Fruit fly (Drosophila melanogaster) whole organism, adult: ENCODE data around the gene mnd.

ENCODE experiments used
- CG11617 ChIP-seq: fragments of 200-800 bp; sonication (Bioruptor generic); optimal IDR thresholded peaks from 2 replicates; lab custom pipeline; 2017; ENCODE audit warnings: mild to moderate bottlenecking, missing biosample characterization, missing genetic modification reagents, missing genetic modification characterization
- CG12768 ChIP-seq: fragments of 200-800 bp; sonication (Bioruptor generic); optimal IDR thresholded peaks from 2 replicates; lab custom pipeline; 2017; ENCODE audit warnings: missing biosample characterization, missing genetic modification characterization, mild to moderate bottlenecking, moderate library complexity, missing genetic modification reagents
- CG14711 ChIP-seq: fragments of 200-800 bp; sonication (Bioruptor generic); optimal IDR thresholded peaks from 2 replicates; lab custom pipeline; 2018; ENCODE audit warnings: missing biosample characterization, mild to moderate bottlenecking, missing genetic modification characterization, moderate library complexity
- CG1620 ChIP-seq: fragments of 200-800 bp; sonication (Bioruptor generic); optimal IDR thresholded peaks from 2 replicates; lab custom pipeline; 2016; ENCODE audit warnings: missing biosample characterization, missing genetic modification characterization
- CG33017 ChIP-seq: fragments of 200-800 bp; sonication (Bioruptor generic); optimal IDR thresholded peaks from 2 replicates; lab custom pipeline; 2018; ENCODE audit warnings: missing biosample characterization, mild to moderate bottlenecking, missing genetic modification characterization, moderate library complexity
- CG5204 ChIP-seq: fragments of 200-800 bp; sonication (Bioruptor generic); optimal IDR thresholded peaks from 2 replicates; lab custom pipeline; 2016; ENCODE audit warnings: missing biosample characterization, missing genetic modification characterization
- CG7045 ChIP-seq: fragments of 200-800 bp; sonication (Bioruptor generic); optimal IDR thresholded peaks from 2 replicates; lab custom pipeline; 2017; ENCODE audit warnings: missing biosample characterization, mild to moderate bottlenecking, missing genetic modification characterization
- CG7101 ChIP-seq: fragments of 200-800 bp; sonication (Bioruptor generic); optimal IDR thresholded peaks from 2 replicates; lab custom pipeline; 2018; ENCODE audit warnings: missing biosample characterization, mild to moderate bottlenecking, missing genetic modification characterization, moderate library complexity
- Clk ChIP-seq: fragments of 200-800 bp; sonication (Bioruptor generic); optimal IDR thresholded peaks from 2 replicates; lab custom pipeline; 2017; ENCODE audit warnings: missing biosample characterization, missing genetic modification characterization
- Crg-1 ChIP-seq: fragments of 200-800 bp; sonication (Bioruptor generic); optimal IDR thresholded peaks from 2 replicates; lab custom pipeline; 2016; ENCODE audit warnings: missing biosample characterization, missing genetic modification characterization
- Hr96 ChIP-seq: fragments of 200-800 bp; sonication (Bioruptor generic); optimal IDR thresholded peaks from 2 replicates; lab custom pipeline; 2016; ENCODE audit warnings: missing biosample characterization, missing genetic modification characterization
- Mnt ChIP-seq: fragments of 200-800 bp; sonication (Bioruptor generic); optimal IDR thresholded peaks from 2 replicates; lab custom pipeline; 2016; ENCODE audit warnings: missing biosample characterization, mild to moderate bottlenecking, missing genetic modification characterization
- bab1 ChIP-seq: fragments of 200-800 bp; sonication (Bioruptor generic); optimal IDR thresholded peaks from 3 replicates; lab custom pipeline; 2019; ENCODE audit warnings: missing biosample characterization, mild to moderate bottlenecking, missing genetic modification characterization, moderate library complexity
- cic ChIP-seq: fragments of 200-800 bp; sonication (Bioruptor generic); optimal IDR thresholded peaks from 2 replicates; lab custom pipeline; 2017; ENCODE audit warnings: missing biosample characterization, mild to moderate bottlenecking, missing genetic modification characterization, moderate library complexity
- cnc ChIP-seq, 2 experiments: fragments of >200 bp; optimal IDR thresholded peaks; 2 replicates each; lab custom pipeline; 2017
- kay ChIP-seq: fragments of 200-800 bp; sonication (Bioruptor generic); peaks from one replicate; lab custom pipeline; 2016; ENCODE audit warnings: missing biosample characterization, missing genetic modification characterization, borderline replicate concordance
- ovo ChIP-seq: fragments of 200-800 bp; sonication (Bioruptor generic); optimal IDR thresholded peaks from 2 replicates; lab custom pipeline; 2016; ENCODE audit warnings: missing biosample characterization, missing genetic modification characterization
- pad ChIP-seq: fragments of 200-800 bp; sonication (Bioruptor generic); optimal IDR thresholded peaks from 3 replicates; lab custom pipeline; 2017; ENCODE audit warnings: missing biosample characterization, missing genetic modification characterization, mild to moderate bottlenecking, moderate library complexity, missing genetic modification reagents
- tj ChIP-seq: fragments of 200-800 bp; sonication (Bioruptor generic); optimal IDR thresholded peaks from 3 replicates; lab custom pipeline; 2017; ENCODE audit warnings: missing biosample characterization, mild to moderate bottlenecking, missing genetic modification characterization, moderate library complexity
- toe ChIP-seq: fragments of 200-800 bp; sonication (Bioruptor generic); optimal IDR thresholded peaks from 2 replicates; lab custom pipeline; 2016; ENCODE audit warnings: missing biosample characterization, missing genetic modification characterization

Gene mnd

DNA sequence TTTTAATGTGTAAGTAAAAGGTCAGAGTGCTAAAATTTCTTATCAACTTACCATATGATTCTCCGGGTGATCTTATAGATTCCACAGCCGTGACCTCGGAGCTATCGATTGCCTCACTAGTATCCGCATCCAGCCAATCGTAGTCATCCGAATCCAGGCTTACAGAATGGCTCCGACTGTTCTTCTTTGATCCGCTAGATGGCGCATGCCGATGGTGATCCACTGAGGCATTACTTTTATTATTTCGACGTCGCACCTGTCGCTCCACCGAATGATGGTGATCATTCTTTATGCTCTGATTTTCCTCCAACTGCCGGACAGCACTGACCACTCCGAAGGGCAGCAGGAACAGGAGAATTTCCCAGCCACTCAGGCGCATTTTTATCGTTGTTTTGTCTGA is 26.2 kb downstream of the mnd start:
- TF ChIP-seq CG33017 (tag; lab: Kevin White, UChicago) (no peak), Hr96 (GFP tag; lab: Kevin White, UChicago) (no peak), ovo (GFP tag; lab: Kevin White, UChicago) (no peak)

DNA sequence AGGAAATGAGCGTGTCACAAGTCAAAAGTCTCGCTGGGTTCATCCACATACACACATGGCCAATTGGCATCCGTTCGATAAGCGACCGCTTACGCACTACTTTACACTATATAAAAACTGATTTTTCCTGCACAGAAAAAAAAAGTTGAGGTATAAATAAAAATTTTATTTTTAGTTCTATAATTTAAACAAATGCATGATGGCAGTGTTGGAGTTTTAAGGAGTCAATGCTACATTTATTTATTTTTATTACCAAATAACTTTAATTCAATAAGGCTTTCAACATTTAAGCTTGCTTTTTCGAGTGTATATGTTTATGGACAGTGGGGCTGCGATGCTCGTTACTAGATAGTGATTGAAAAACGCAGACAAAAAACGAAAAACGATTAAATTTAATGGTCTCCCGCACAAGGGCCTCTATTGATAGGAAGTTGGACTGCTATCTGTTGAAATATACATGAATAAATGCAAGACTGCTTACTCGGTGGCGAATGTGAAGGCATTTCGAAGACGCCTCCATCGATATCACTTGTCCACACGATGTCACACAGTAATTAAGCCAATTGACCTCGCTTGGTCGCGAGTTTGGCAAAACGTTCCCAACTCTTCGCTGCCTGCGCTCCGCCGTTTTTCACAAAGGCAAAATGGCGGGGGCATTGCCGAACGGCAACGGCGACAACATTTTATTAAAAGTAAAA is 26.9 kb downstream of the mnd start:
- TF ChIP-seq CG7045 (GFP tag; lab: Kevin White, UChicago) = no peak
- no peak for TF ChIP-seq cnc (optimal IDR thresholded peaks at IDR 0.05; lab: Kevin White, UChicago)
- peak; percentile 61 for TF ChIP-seq kay (GFP tag; lab: Kevin White, UChicago)
- peak; percentile 34 for TF ChIP-seq CG33017 (tag; lab: Kevin White, UChicago)
- TF ChIP-seq CG14711 (tag; lab: Kevin White, UChicago) = peak; percentile 25
- TF ChIP-seq CG1620 (GFP tag; lab: Kevin White, UChicago) = no peak
- TF ChIP-seq Hr96 (GFP tag; lab: Kevin White, UChicago) = no peak
- no peak for TF ChIP-seq CG11617 (GFP tag; lab: Kevin White, UChicago)
- no peak for TF ChIP-seq CG5204 (GFP tag; lab: Kevin White, UChicago)
- TF ChIP-seq ovo (GFP tag; lab: Kevin White, UChicago) = no peak
- no peak for TF ChIP-seq Crg-1 (GFP tag; lab: Kevin White, UChicago)
- no peak for TF ChIP-seq bab1
- TF ChIP-seq cic (GFP tag; lab: Kevin White, UChicago) = no peak
- no peak for TF ChIP-seq Clk (GFP tag; lab: Kevin White, UChicago)
- peak; percentile 18 for TF ChIP-seq CG7101
- TF ChIP-seq pad (GFP tag; lab: Kevin White, UChicago) = no peak
- TF ChIP-seq tj (GFP tag; lab: Kevin White, UChicago) = no peak
- TF ChIP-seq Mnt = no peak
- TF ChIP-seq toe (GFP tag; lab: Kevin White, UChicago) = no peak
- peak; percentile 18 for TF ChIP-seq CG12768

DNA sequence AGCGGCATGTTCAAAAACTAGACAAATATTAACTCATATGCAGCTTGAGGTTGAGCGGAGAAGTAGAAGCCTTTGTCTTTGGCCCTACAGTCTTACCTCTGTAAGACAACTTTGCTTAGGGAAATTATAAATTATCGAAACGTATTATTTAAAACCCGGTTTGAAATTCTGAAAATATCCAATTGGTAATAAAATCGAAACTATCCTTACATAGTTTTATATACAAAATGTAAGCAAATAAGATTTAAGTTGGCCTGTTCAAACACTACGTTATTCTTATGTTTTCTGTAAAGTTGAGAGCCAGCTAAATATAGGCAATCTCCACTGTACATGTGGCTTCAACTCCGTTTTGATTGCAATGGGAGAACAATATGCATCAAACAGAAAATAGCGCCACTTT is 28.4 kb downstream of the mnd start:
- no peak for TF ChIP-seq Mnt
- TF ChIP-seq toe (GFP tag; lab: Kevin White, UChicago) = no peak
- no peak for TF ChIP-seq kay (GFP tag; lab: Kevin White, UChicago)
- no peak for TF ChIP-seq Clk (GFP tag; lab: Kevin White, UChicago)
- TF ChIP-seq tj (GFP tag; lab: Kevin White, UChicago) = no peak
- TF ChIP-seq ovo (GFP tag; lab: Kevin White, UChicago) = no peak
- TF ChIP-seq CG14711 (tag; lab: Kevin White, UChicago) = no peak
- TF ChIP-seq cnc (optimal IDR thresholded peaks at IDR 0.05; lab: Kevin White, UChicago) = no peak
- TF ChIP-seq CG12768 = no peak
- no peak for TF ChIP-seq Crg-1 (GFP tag; lab: Kevin White, UChicago)
- TF ChIP-seq CG1620 (GFP tag; lab: Kevin White, UChicago) = no peak
- TF ChIP-seq pad (GFP tag; lab: Kevin White, UChicago) = no peak
- TF ChIP-seq Hr96 (GFP tag; lab: Kevin White, UChicago) = no peak
- no peak for TF ChIP-seq CG5204 (GFP tag; lab: Kevin White, UChicago)
- no peak for TF ChIP-seq cic (GFP tag; lab: Kevin White, UChicago)
- TF ChIP-seq CG7045 (GFP tag; lab: Kevin White, UChicago) = no peak
- no peak for TF ChIP-seq CG7101
- TF ChIP-seq CG33017 (tag; lab: Kevin White, UChicago) = no peak
- no peak for TF ChIP-seq bab1

DNA sequence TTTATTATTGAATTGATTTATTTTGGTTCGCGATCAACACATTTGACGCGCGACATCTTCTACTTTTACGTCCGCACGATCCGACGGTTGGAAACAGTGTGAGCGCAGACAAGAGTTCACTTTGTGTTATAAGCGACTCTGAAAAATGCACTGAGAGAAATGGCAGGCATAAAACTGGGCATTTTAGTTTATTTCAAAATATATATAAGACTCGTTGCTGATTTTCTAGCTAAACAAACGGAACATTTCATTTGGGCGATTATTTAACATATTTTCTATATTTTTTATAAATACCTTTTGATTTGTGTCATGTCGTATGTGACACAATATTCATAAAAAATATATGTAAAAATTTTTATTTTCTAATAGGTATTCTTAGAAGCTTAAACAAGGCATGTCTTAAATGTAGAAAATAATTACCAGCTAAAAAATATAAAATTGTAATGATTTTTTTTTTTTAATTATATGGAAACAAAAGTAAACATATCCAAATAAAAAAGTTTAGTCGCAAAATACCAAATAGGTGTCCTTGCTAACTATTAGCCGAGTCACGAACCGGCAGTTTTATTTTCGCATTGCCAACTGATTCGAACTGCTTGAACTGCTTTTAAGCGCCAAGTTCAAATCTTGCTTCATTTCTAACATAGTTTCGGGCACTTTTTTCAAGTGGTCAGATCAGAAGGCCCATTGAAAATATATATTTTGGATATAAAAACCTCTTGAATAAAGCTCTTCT is 29.2 kb downstream of the mnd start, which contains the start of gene Reck:
Gene Reck (minus strand): TSS at position 106 of the 736 bp plus-strand sequence.
- TF ChIP-seq CG12768 (peak; percentile 46), toe (GFP tag; lab: Kevin White, UChicago) (no peak)

DNA sequence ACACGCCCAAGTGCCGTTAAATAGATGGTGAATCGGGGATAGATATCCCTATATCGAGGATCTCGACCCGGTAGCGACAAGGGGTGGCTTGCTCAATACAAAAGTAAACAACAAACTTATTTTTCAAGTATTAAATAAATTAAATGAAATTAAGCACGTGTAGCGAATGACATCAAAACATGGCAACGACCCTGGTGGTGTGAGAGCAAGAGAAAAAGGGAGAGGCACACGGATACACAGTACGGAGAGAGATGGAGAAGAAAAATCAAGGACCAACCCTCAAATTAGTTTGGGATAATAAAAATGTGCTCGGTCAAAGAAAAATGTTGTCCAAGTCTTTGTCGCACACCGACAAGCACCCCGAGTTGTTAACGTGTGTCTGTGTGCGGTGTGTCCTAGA is 36.1 kb downstream of the mnd start:
- TF ChIP-seq CG11617 (GFP tag; lab: Kevin White, UChicago) = no peak
- TF ChIP-seq Clk (GFP tag; lab: Kevin White, UChicago) = no peak
- TF ChIP-seq pad (GFP tag; lab: Kevin White, UChicago) = no peak
- TF ChIP-seq Hr96 (GFP tag; lab: Kevin White, UChicago) = no peak
- TF ChIP-seq Mnt = no peak
- TF ChIP-seq cnc (optimal IDR thresholded peaks at IDR 0.05; lab: Kevin White, UChicago) = no peak
- no peak for TF ChIP-seq CG33017 (tag; lab: Kevin White, UChicago)
- TF ChIP-seq CG1620 (GFP tag; lab: Kevin White, UChicago) = no peak
- TF ChIP-seq CG5204 (GFP tag; lab: Kevin White, UChicago) = no peak
- no peak for TF ChIP-seq kay (GFP tag; lab: Kevin White, UChicago)

DNA sequence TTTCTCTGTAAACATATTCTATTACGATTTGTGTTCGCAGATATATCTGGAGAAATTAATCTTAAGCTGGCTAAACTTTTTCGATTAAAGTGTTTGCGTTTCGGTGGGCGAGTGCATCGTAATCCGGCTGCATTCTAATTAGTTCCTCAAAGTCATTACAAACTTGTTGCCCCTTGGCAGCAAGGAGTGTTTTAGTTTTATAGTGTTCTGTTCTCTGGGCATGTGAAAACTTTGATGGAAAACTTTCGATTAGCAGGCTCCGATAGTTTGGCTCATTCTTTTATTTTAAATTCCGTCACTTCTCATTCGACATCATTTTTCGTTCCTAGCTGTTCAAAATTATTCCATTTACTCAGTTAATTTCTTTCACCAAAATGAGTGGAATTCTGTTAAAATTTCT is 38.3 kb downstream of the mnd start, which contains the start of gene CG32148:
Gene CG32148 (plus strand): TSS at position 301 of the 400 bp plus-strand sequence.
- no peak for TF ChIP-seq toe (GFP tag; lab: Kevin White, UChicago)
- no peak for TF ChIP-seq cic (GFP tag; lab: Kevin White, UChicago)
- no peak for TF ChIP-seq cnc (optimal IDR thresholded peaks at IDR 0.05; lab: Kevin White, UChicago)
- TF ChIP-seq Crg-1 (GFP tag; lab: Kevin White, UChicago) = no peak
- TF ChIP-seq Clk (GFP tag; lab: Kevin White, UChicago) = no peak
- no peak for TF ChIP-seq CG12768
- TF ChIP-seq bab1 = no peak
- TF ChIP-seq tj (GFP tag; lab: Kevin White, UChicago) = no peak
